Worm (Caenorhabditis elegans): ENCODE measurements around the gene srx-66.

srx-66 gene

ce11 chrV:3949723-3950122 is 30.3 kb downstream of the srx-66 start, which contains the start of gene dach-1:
dach-1 (plus strand) TSS chrV:3950023.
- TF ChIP-seq F55B11.4 (tag; optimal IDR thresholded peaks at IDR 0.05; ENCODE audit: borderline replicate concordance, insufficient read depth): no peak

ce11 chrV:3953739-3954138 is 34.4 kb downstream of the srx-66 start, which contains the start of gene str-247:
str-247 (plus strand) TSS chrV:3954039.
- TF ChIP-seq ztf-26 (tag; optimal IDR thresholded peaks at IDR 0.05) (no peak), Y67H2A.10 (GFP tag; conservative IDR thresholded peaks at IDR 0.05) (no peak)

- no peak for TF ChIP-seq hrde-1 (tag; optimal IDR thresholded peaks at IDR 0.05; ENCODE audit: borderline replicate concordance)
- no peak for TF ChIP-seq ztf-26 (tag; optimal IDR thresholded peaks at IDR 0.05)
- no peak for TF ChIP-seq sea-2 (GFP tag; IDR thresholded peaks at IDR 0.05)
These were observed 38.2 kb downstream of the srx-66 start, which contains the start of gene cyp-34A5 for ce11 chrV:3957608-3958007. cyp-34A5 (minus strand) TSS chrV:3957708.

ce11 chrV:3961235-3961634 is 41.8 kb downstream of the srx-66 start, which contains the start of gene cyp-34A6:
cyp-34A6 (minus strand) TSS chrV:3961335.
- TF ChIP-seq fkh-3 (tag; optimal IDR thresholded peaks at IDR 0.05): no peak
- TF ChIP-seq F52B5.7 (tag; optimal IDR thresholded peaks at IDR 0.05): no peak
- no peak for TF ChIP-seq Y67H2A.10 (GFP tag; conservative IDR thresholded peaks at IDR 0.05)
- TF ChIP-seq nhr-179 (tag; optimal IDR thresholded peaks at IDR 0.05): no peak
- TF ChIP-seq pha-4 (tag; optimal IDR thresholded peaks at IDR 0.05): no peak
- TF ChIP-seq atf-7 (tag; optimal IDR thresholded peaks at IDR 0.05): no peak
- TF ChIP-seq madf-8 (GFP tag; conservative IDR thresholded peaks at IDR 0.05): no peak
- no peak for TF ChIP-seq ztf-25 (GFP tag; IDR thresholded peaks at IDR 0.05)
- no peak for TF ChIP-seq repo-1 (tag; optimal IDR thresholded peaks at IDR 0.05)
- TF ChIP-seq sptf-2 (GFP tag; optimal IDR thresholded peaks at IDR 0.05): no peak
- TF ChIP-seq nhr-80 (tag; optimal IDR thresholded peaks at IDR 0.05): no peak
- TF ChIP-seq nhr-120 (GFP tag; IDR thresholded peaks at IDR 0.05): no peak
- TF ChIP-seq madf-6 (GFP tag; IDR thresholded peaks at IDR 0.05): no peak
- no peak for TF ChIP-seq F39B2.1 (GFP tag; IDR thresholded peaks at IDR 0.05)
- TF ChIP-seq tlf-1 (GFP tag; optimal IDR thresholded peaks at IDR 0.05): no peak
- no peak for TF ChIP-seq egl-18 (GFP tag; IDR thresholded peaks at IDR 0.05)
- no peak for TF ChIP-seq F55B11.4 (tag; optimal IDR thresholded peaks at IDR 0.05; ENCODE audit: borderline replicate concordance, insufficient read depth)
- no peak for TF ChIP-seq bed-2 (GFP tag; IDR thresholded peaks at IDR 0.05)
- TF ChIP-seq rec-8 (tag; optimal IDR thresholded peaks at IDR 0.05): no peak
- no peak for TF ChIP-seq lin-35 (GFP tag; optimal IDR thresholded peaks at IDR 0.05)

- TF ChIP-seq die-1 (tag; optimal IDR thresholded peaks at IDR 0.05) (no peak), madf-8 (GFP tag; conservative IDR thresholded peaks at IDR 0.05) (no peak), nhr-27 (tag; optimal IDR thresholded peaks at IDR 0.05) (no peak), ama-1 (optimal IDR thresholded peaks at IDR 0.05) (no peak), ama-1 (GFP tag; optimal IDR thresholded peaks at IDR 0.05) (no peak), T26A5.8 (tag; optimal IDR thresholded peaks at IDR 0.05) (no peak), lin-26 (GFP tag; IDR thresholded peaks at IDR 0.05) (no peak), mxl-1 (tag; optimal IDR thresholded peaks at IDR 0.05) (no peak), ztf-6 (GFP tag; IDR thresholded peaks at IDR 0.05) (no peak), aptf-2 (GFP tag; conservative IDR thresholded peaks at IDR 0.05) (no peak), F57A8.1 (GFP tag; optimal IDR thresholded peaks at IDR 0.05) (no peak)
These were observed 44.3 kb downstream of the srx-66 start, which contains the start of gene cyp-34A7 for ce11 chrV:3963715-3964114. cyp-34A7 (minus strand) TSS chrV:3963815.

Data from whole organism, young adult.